Fruit fly (Drosophila melanogaster) whole organism, prepupa: ENCODE measurements around the gene CkIalpha.

ENCODE experiments used
- CG10631 ChIP-seq: fragments of 200-800 bp; sonication (Bioruptor generic); optimal IDR thresholded peaks from 2 replicates; lab custom pipeline; 2016; ENCODE audit warnings: missing biosample characterization, missing genetic modification characterization
- CG11294 ChIP-seq: fragments of 200-800 bp; sonication (Bioruptor generic); IDR thresholded peaks from 2 replicates; pipeline ENCODE4 v1.3.6; 2022; ENCODE audit warnings: missing biosample characterization, missing genetic modification characterization
- CG11902 ChIP-seq: fragments of 200-800 bp; sonication (Bioruptor generic); optimal IDR thresholded peaks from 3 replicates; lab custom pipeline; 2016; ENCODE audit warnings: missing biosample characterization, missing genetic modification characterization
- CG15336 ChIP-seq: fragments of 200-800 bp; sonication (Bioruptor generic); IDR thresholded peaks from 2 replicates; pipeline ENCODE4 v1.3.6; 2022; ENCODE audit warnings: missing biosample characterization, missing genetic modification characterization
- CG1621 ChIP-seq: fragments of 200-800 bp; sonication (Bioruptor generic); optimal IDR thresholded peaks from 3 replicates; lab custom pipeline; 2018; ENCODE audit warnings: missing biosample characterization, mild to moderate bottlenecking, missing genetic modification characterization
- CG3032 ChIP-seq: fragments of 200-800 bp; optimal IDR thresholded peaks from 2 replicates; lab custom pipeline; 2019; ENCODE audit warnings: missing biosample characterization, mild to moderate bottlenecking, missing genetic modification characterization, moderate library complexity
- CG31627 ChIP-seq: fragments of 200-800 bp; sonication (Bioruptor generic); optimal IDR thresholded peaks from 3 replicates; lab custom pipeline; 2016; ENCODE audit warnings: missing biosample characterization, missing genetic modification characterization
- CG32006 ChIP-seq: fragments of 200-800 bp; sonication (Bioruptor generic); optimal IDR thresholded peaks from 3 replicates; lab custom pipeline; 2017; ENCODE audit warnings: missing biosample characterization, mild to moderate bottlenecking, missing genetic modification characterization
- CG4318 ChIP-seq: fragments of 200-800 bp; sonication (Bioruptor generic); optimal IDR thresholded peaks from 3 replicates; lab custom pipeline; 2017; ENCODE audit warnings: missing biosample characterization, mild to moderate bottlenecking, missing genetic modification characterization
- CG6163 ChIP-seq: fragments of 200-800 bp; sonication (Bioruptor generic); IDR thresholded peaks from 3 replicates; pipeline ENCODE4 v1.3.6; 2022; ENCODE audit warnings: missing biosample characterization, missing genetic modification characterization
- CG6792 ChIP-seq: fragments of 200-800 bp; sonication (Bioruptor generic); optimal IDR thresholded peaks from 3 replicates; lab custom pipeline; 2016; ENCODE audit warnings: missing biosample characterization, missing genetic modification characterization
- CG6808 ChIP-seq: fragments of 200-800 bp; sonication (Bioruptor generic); optimal IDR thresholded peaks from 3 replicates; lab custom pipeline; 2017; ENCODE audit warnings: missing biosample characterization, missing genetic modification characterization, mild to moderate bottlenecking, moderate library complexity, missing genetic modification reagents
- CG6854 ChIP-seq: fragments of 200-800 bp; sonication (Bioruptor generic); optimal IDR thresholded peaks from 2 replicates; lab custom pipeline; 2017; ENCODE audit warnings: missing biosample characterization, mild to moderate bottlenecking, missing genetic modification characterization
- CG7368 ChIP-seq: fragments of 200-800 bp; sonication (Bioruptor generic); optimal IDR thresholded peaks from 3 replicates; lab custom pipeline; 2016; ENCODE audit warnings: missing biosample characterization, missing genetic modification characterization
- CG8319 ChIP-seq: fragments of 200-800 bp; sonication (Bioruptor generic); optimal IDR thresholded peaks from 3 replicates; lab custom pipeline; 2016; ENCODE audit warnings: missing biosample characterization, missing genetic modification characterization
- Eip78C ChIP-seq: fragments of 200-800 bp; sonication (Bioruptor generic); peaks from one replicate; lab custom pipeline; 2016; ENCODE audit warnings: missing biosample characterization, missing genetic modification characterization
- Eip93F ChIP-seq: fragments of 200-800 bp; sonication (Bioruptor generic); optimal IDR thresholded peaks from 2 replicates; lab custom pipeline; 2016; ENCODE audit warnings: missing biosample characterization, mild to moderate bottlenecking, missing genetic modification characterization
- Gug ChIP-seq: fragments of 200-800 bp; sonication (Bioruptor generic); IDR thresholded peaks from 2 replicates; pipeline ENCODE4 v1.3.6; 2022; ENCODE audit warnings: missing biosample characterization, missing genetic modification characterization
- Hr38 ChIP-seq: sonication (Bioruptor generic); optimal IDR thresholded peaks from 2 replicates; lab custom pipeline; 2016; ENCODE audit warnings: missing biosample characterization, missing genetic modification characterization
- Hr39 ChIP-seq: fragments of 200-800 bp; sonication (Bioruptor generic); optimal IDR thresholded peaks from 2 replicates; lab custom pipeline; 2016; ENCODE audit warnings: missing biosample characterization, missing genetic modification characterization
- OdsH ChIP-seq: fragments of 200-800 bp; sonication (Bioruptor generic); optimal IDR thresholded peaks from 3 replicates; lab custom pipeline; 2016; ENCODE audit warnings: missing biosample characterization, missing genetic modification characterization
- Smox ChIP-seq: fragments of 200-800 bp; sonication (Bioruptor generic); optimal IDR thresholded peaks from 3 replicates; lab custom pipeline; 2016; ENCODE audit warnings: missing biosample characterization, missing genetic modification characterization
- Sox15 ChIP-seq: fragments of 200-800 bp; sonication (Bioruptor generic); optimal IDR thresholded peaks from 3 replicates; lab custom pipeline; 2016; ENCODE audit warnings: missing biosample characterization, missing genetic modification characterization
- acj6 ChIP-seq: fragments of 200-800 bp; sonication (Bioruptor generic); optimal IDR thresholded peaks from 3 replicates; lab custom pipeline; 2016; ENCODE audit warnings: missing biosample characterization, missing genetic modification characterization
- dac ChIP-seq: fragments of 200-800 bp; sonication (Bioruptor generic); optimal IDR thresholded peaks from 2 replicates; lab custom pipeline; 2017; ENCODE audit warnings: missing biosample characterization, mild to moderate bottlenecking, missing genetic modification characterization
- eg ChIP-seq: fragments of 200-800 bp; sonication (Bioruptor generic); IDR thresholded peaks from 3 replicates; pipeline ENCODE4 v1.3.6; 2022; ENCODE audit warnings: missing biosample characterization, missing genetic modification characterization
- fd59A ChIP-seq: fragments of 200-800 bp; sonication (Bioruptor generic); optimal IDR thresholded peaks from 2 replicates; lab custom pipeline; 2017; ENCODE audit warnings: missing biosample characterization, mild to moderate bottlenecking, missing genetic modification characterization, missing genetic modification reagents
- net ChIP-seq: fragments of 200-800 bp; sonication (Bioruptor generic); optimal IDR thresholded peaks from 3 replicates; lab custom pipeline; 2016; ENCODE audit warnings: missing biosample characterization, missing genetic modification characterization
- pdm3 ChIP-seq: fragments of 200-800 bp; sonication (Bioruptor generic); optimal IDR thresholded peaks from 3 replicates; lab custom pipeline; 2016; ENCODE audit warnings: missing biosample characterization, missing genetic modification characterization
- salr ChIP-seq, 2 experiments: fragments of 200-800 bp; sonication (Bioruptor generic); optimal IDR thresholded peaks; 3 replicates each; lab custom pipeline; 2016 to 2018; ENCODE audit warnings: missing biosample characterization in 2 of 2, missing genetic modification characterization in 2 of 2, mild to moderate bottlenecking in 1 of 2
- ss ChIP-seq, 2 experiments: fragments of 200-800 bp; sonication (Bioruptor generic); optimal IDR thresholded peaks; 2 replicates in 1 of 2; 3 replicates in 1 of 2; lab custom pipeline; 2017 to 2018; ENCODE audit warnings: mild to moderate bottlenecking in 2 of 2, missing biosample characterization in 2 of 2, missing genetic modification characterization in 2 of 2, moderate library complexity in 1 of 2
- svp ChIP-seq: fragments of 200-800 bp; sonication (Bioruptor generic); peaks from one replicate; lab custom pipeline; 2016; ENCODE audit warnings: missing biosample characterization, missing genetic modification characterization
- topi ChIP-seq: fragments of 200-800 bp; sonication (Bioruptor generic); optimal IDR thresholded peaks from 3 replicates; lab custom pipeline; 2016; ENCODE audit warnings: missing biosample characterization, missing genetic modification characterization
- vri ChIP-seq: fragments of 200-800 bp; sonication (Bioruptor generic); optimal IDR thresholded peaks from 3 replicates; lab custom pipeline; 2016; ENCODE audit warnings: missing biosample characterization, mild to moderate bottlenecking, missing genetic modification characterization

The CkIalpha gene

dm6 chrX:12615752-12616366 is 37.6 kb upstream of the CkIalpha start, which contains the start of gene CG11085:
CG11085 (plus strand) TSS chrX:12616316.
- TF ChIP-seq fd59A (GFP tag; lab: Kevin White, UChicago) (no peak), CG6854 (GFP tag; lab: Kevin White, UChicago) (no peak), CG6163 (GFP tag; lab: Robert Waterston, UW) (no peak), CG6808 (GFP tag; lab: Kevin White, UChicago) (no peak), pdm3 (GFP tag; lab: Kevin White, UChicago) (no peak), vri (GFP tag; lab: Kevin White, UChicago) (no peak), CG1621 (tag; lab: Kevin White, UChicago) (no peak), Eip78C (GFP tag; lab: Kevin White, UChicago) (no peak), OdsH (GFP tag; lab: Kevin White, UChicago) (no peak), CG31627 (no peak), CG3032 (no peak), CG6792 (GFP tag; lab: Kevin White, UChicago) (no peak), CG11294 (GFP tag; lab: Robert Waterston, UW) (no peak), CG32006 (GFP tag; lab: Kevin White, UChicago) (no peak), Eip93F (GFP tag; lab: Kevin White, UChicago) (no peak), CG8319 (GFP tag; lab: Kevin White, UChicago) (no peak), dac (GFP tag; lab: Kevin White, UChicago) (no peak)

dm6 chrX:12621640-12622039 is 31.8 kb upstream of the CkIalpha start:
- TF ChIP-seq CG4318 (GFP tag; lab: Kevin White, UChicago): no peak
- TF ChIP-seq Sox15 (GFP tag; lab: Kevin White, UChicago): no peak
- TF ChIP-seq CG11902: no peak
- TF ChIP-seq CG15336 (GFP tag; lab: Robert Waterston, UW): no peak
- TF ChIP-seq acj6 (GFP tag; lab: Kevin White, UChicago): no peak
- no peak for TF ChIP-seq svp (GFP tag; lab: Kevin White, UChicago)
- TF ChIP-seq salr (GFP tag; optimal IDR thresholded peaks at IDR 0.05; lab: Kevin White, UChicago): no peak
- no peak for TF ChIP-seq Eip78C (GFP tag; lab: Kevin White, UChicago)
- no peak for TF ChIP-seq CG10631 (GFP tag; lab: Kevin White, UChicago)
- no peak for TF ChIP-seq CG8319 (GFP tag; lab: Kevin White, UChicago)
- TF ChIP-seq topi (GFP tag; lab: Kevin White, UChicago): no peak
- TF ChIP-seq Smox (GFP tag; lab: Kevin White, UChicago): no peak
- no peak for TF ChIP-seq Gug (GFP tag; lab: Robert Waterston, UW)
- no peak for TF ChIP-seq net (GFP tag; lab: Kevin White, UChicago)
- TF ChIP-seq eg: no peak
- TF ChIP-seq OdsH (GFP tag; lab: Kevin White, UChicago): no peak
- no peak for TF ChIP-seq Hr39 (GFP tag; lab: Kevin White, UChicago)

dm6 chrX:12623992-12624391 is 29.4 kb upstream of the CkIalpha start, which contains the start of gene CG15728:
CG15728 (plus strand) TSS chrX:12624292.
- TF ChIP-seq acj6 (GFP tag; lab: Kevin White, UChicago): no peak
- no peak for TF ChIP-seq Hr38 (GFP tag; lab: Kevin White, UChicago)
- TF ChIP-seq CG7368 (GFP tag; lab: Kevin White, UChicago): no peak
- TF ChIP-seq Gug (GFP tag; lab: Robert Waterston, UW): no peak
- TF ChIP-seq CG11294 (GFP tag; lab: Robert Waterston, UW): no peak

- TF ChIP-seq Eip78C (GFP tag; lab: Kevin White, UChicago) (peak; percentile 49), ss (GFP tag; optimal IDR thresholded peaks at IDR 0.05; lab: Kevin White, UChicago) (no peak)
These were observed 27.7 kb upstream of the CkIalpha start for dm6 chrX:12625594-12626274.
